Worm (Caenorhabditis elegans): ENCODE data around the gene F55B12.2.

F55B12.2 gene

DNA sequence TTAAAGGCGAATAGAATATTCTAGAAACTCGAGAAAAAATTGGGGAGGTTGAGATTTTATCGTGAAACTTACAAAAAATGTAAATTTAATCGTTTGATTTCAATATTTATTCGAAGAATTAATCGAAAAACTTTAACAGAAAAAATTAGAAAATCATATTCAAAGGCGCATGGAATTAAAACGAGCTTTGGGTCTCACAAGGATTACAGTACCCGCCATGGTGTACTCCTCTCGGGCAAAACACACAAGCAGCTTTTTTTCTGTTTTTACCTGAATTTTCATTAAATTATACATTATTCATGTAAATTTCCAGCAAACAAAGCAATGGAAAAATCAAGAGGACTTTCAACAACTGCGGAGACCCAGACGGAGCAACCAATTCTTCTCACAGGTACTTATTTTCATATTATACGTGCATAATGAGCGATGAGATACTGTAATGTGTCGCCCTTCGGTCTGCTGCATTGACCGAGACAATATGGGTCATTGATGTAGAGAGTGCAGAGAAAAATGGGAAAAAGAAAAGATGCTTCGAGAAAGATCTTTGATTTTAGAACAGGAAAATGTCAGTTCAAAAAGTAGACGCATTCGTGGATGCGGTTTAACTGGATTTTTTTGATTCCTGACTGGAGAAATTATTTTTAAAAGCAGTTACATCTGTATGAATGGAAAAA, 29.4 kb downstream of the F55B12.2 start, which contains the start of the genes F53C11.4 and F53C11.5:
F53C11.4 (minus strand) TSS at position 128 of the 674 bp plus-strand sequence.
F53C11.5 (plus strand) TSS at position 325 of the 674 bp plus-strand sequence.
- TF ChIP-seq pha-4 (tag; optimal IDR thresholded peaks at IDR 0.05), result peak; percentile 75
- TF ChIP-seq mcd-1 (GFP tag; IDR thresholded peaks at IDR 0.05), result peak; percentile 14; the same call in 1 of the 2 replicates
- peak; percentile 59 for TF ChIP-seq madf-8 (GFP tag; conservative IDR thresholded peaks at IDR 0.05)
- TF ChIP-seq ztf-3 (GFP tag; optimal IDR thresholded peaks at IDR 0.05), result no peak
- peak; percentile 54 for TF ChIP-seq xnd-1 (tag; optimal IDR thresholded peaks at IDR 0.05)
- peak; percentile 9 for TF ChIP-seq snpc-1.3 (tag; optimal IDR thresholded peaks at IDR 0.05; ENCODE audit: insufficient read depth)
- peak; percentile 76 for TF ChIP-seq hsf-1 (GFP tag; IDR thresholded peaks at IDR 0.05)
- TF ChIP-seq dox-1 (GFP tag; IDR thresholded peaks at IDR 0.05), result peak; percentile 53; the same call in 1 of the 2 replicates
- no peak for TF ChIP-seq F57A8.1 (GFP tag; optimal IDR thresholded peaks at IDR 0.05)
- no peak for TF ChIP-seq tbx-9 (tag; optimal IDR thresholded peaks at IDR 0.05; ENCODE audit: borderline replicate concordance)
- TF ChIP-seq mel-28 (tag; optimal IDR thresholded peaks at IDR 0.05; ENCODE audit: borderline replicate concordance), result no peak
- no peak for TF ChIP-seq F49E8.2 (tag; optimal IDR thresholded peaks at IDR 0.05; ENCODE audit: insufficient read depth)
- no peak for TF ChIP-seq ets-4 (GFP tag; optimal IDR thresholded peaks at IDR 0.05)
- TF ChIP-seq snpc-4 (GFP tag; optimal IDR thresholded peaks at IDR 0.05), result peak; percentile 20
- TF ChIP-seq snpc-4 (tag; optimal IDR thresholded peaks at IDR 0.05), result peak in 2 of 4 experiments; percentile 18 to 42
- TF ChIP-seq chd-7 (tag; optimal IDR thresholded peaks at IDR 0.05), result no peak
- peak; percentile 35; the same call in 1 of the 2 replicates for TF ChIP-seq hmg-1.2 (GFP tag; IDR thresholded peaks at IDR 0.05)
- no peak for TF ChIP-seq F37B4.10 (GFP tag; IDR thresholded peaks at IDR 0.05)
- TF ChIP-seq madf-6 (GFP tag; IDR thresholded peaks at IDR 0.05), result peak; percentile 79
- peak; percentile 89 for TF ChIP-seq F33H1.4 (GFP tag; IDR thresholded peaks at IDR 0.05)
- TF ChIP-seq nhr-80 (tag; optimal IDR thresholded peaks at IDR 0.05), result peak; percentile 33
- peak; percentile 27 for TF ChIP-seq snpc-3.4 (tag; optimal IDR thresholded peaks at IDR 0.05)
- peak; percentile 88 for TF ChIP-seq lsl-1 (GFP tag; optimal IDR thresholded peaks at IDR 0.05)
- no peak for TF ChIP-seq rpc-1 (optimal IDR thresholded peaks at IDR 0.05)
- TF ChIP-seq rpc-1 (tag; optimal IDR thresholded peaks at IDR 0.05), result no peak
- peak; percentile 13 for TF ChIP-seq attf-5 (GFP tag; optimal IDR thresholded peaks at IDR 0.05)
- TF ChIP-seq D2030.7 (GFP tag; IDR thresholded peaks at IDR 0.05), result peak; percentile 25; the same call in 1 of the 2 replicates
- peak; percentile 28 for TF ChIP-seq tlf-1 (GFP tag; optimal IDR thresholded peaks at IDR 0.05)
- TF ChIP-seq hmg-20 (GFP tag; IDR thresholded peaks at IDR 0.05), result no peak

DNA sequence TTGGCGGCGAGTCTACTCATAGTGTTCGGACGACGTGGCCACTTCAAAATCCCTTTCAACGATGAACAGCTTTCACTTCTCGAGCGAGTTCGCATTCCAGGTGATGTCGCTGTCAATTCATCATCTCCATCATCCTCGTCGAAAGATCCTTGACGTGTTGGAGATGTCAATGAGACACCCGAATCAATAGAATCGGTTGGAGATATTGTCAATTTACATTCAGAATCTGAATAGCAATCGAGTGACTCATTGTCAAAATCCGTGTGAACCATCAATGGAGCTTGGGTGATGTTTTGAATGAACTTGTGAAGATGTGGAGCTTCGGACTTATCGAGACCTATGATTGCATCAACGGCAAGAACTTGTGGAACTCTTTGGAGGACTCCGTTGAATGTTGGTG, 31.0 kb downstream of the F55B12.2 start:
- TF ChIP-seq F49E8.2 (tag; optimal IDR thresholded peaks at IDR 0.05; ENCODE audit: insufficient read depth) (no peak), F52B5.7 (tag; optimal IDR thresholded peaks at IDR 0.05) (no peak), egrh-3 (GFP tag; IDR thresholded peaks at IDR 0.05) (no peak), snpc-1.1 (tag; optimal IDR thresholded peaks at IDR 0.05; ENCODE audit: insufficient read depth) (no peak), hlh-26 (GFP tag; conservative IDR thresholded peaks at IDR 0.05) (no peak), ztf-25 (GFP tag; IDR thresholded peaks at IDR 0.05) (no peak), somi-1 (GFP tag; optimal IDR thresholded peaks at IDR 0.05) (no peak), tbx-9 (tag; optimal IDR thresholded peaks at IDR 0.05; ENCODE audit: borderline replicate concordance) (no peak), ekl-4 (GFP tag; IDR thresholded peaks at IDR 0.05) (no peak), ztf-28 (GFP tag; IDR thresholded peaks at IDR 0.05) (no peak), rec-8 (tag; optimal IDR thresholded peaks at IDR 0.05) (no peak), lsl-1 (GFP tag; optimal IDR thresholded peaks at IDR 0.05) (no peak)

All from whole organism, young adult.